Worm (Caenorhabditis elegans): ENCODE measurements around the gene B0336.12.

ce11 chrIII:5711881-5712643 is 2.1 kb upstream of the B0336.12 start:
- TF ChIP-seq mep-1 (tag; optimal IDR thresholded peaks at IDR 0.05): no peak
- TF ChIP-seq ceh-88 (GFP tag; IDR thresholded peaks at IDR 0.05): no peak
- TF ChIP-seq nhr-237 (tag; optimal IDR thresholded peaks at IDR 0.05): no peak
- TF ChIP-seq dpl-1 (GFP tag; optimal IDR thresholded peaks at IDR 0.05): no peak
- no peak for TF ChIP-seq sox-4 (tag; optimal IDR thresholded peaks at IDR 0.05)
- TF ChIP-seq snu-23 (GFP tag; optimal IDR thresholded peaks at IDR 0.05): no peak
- TF ChIP-seq zag-1 (tag; optimal IDR thresholded peaks at IDR 0.05): no peak
- no peak for TF ChIP-seq fkh-10 (GFP tag; optimal IDR thresholded peaks at IDR 0.05)
- no peak for TF ChIP-seq irx-1 (tag; optimal IDR thresholded peaks at IDR 0.05)
- no peak for TF ChIP-seq lin-15B (tag; optimal IDR thresholded peaks at IDR 0.05)

Data from whole organism, L1 larva.